Worm (Caenorhabditis elegans) whole organism, late embryonic: Measurements from ENCODE around the gene far-6.

Experiments
- K02D7.2 ChIP-seq: sonication (generic microtip); optimal IDR thresholded peaks from 2 replicates; lab custom pipeline; 2017; ENCODE audit warnings: mild to moderate bottlenecking, missing genetic modification characterization, missing compliant biosample characterization
- ahr-1 ChIP-seq: sonication (generic microtip); optimal IDR thresholded peaks from 2 replicates; lab custom pipeline; 2016; ENCODE audit warnings: missing genetic modification characterization, missing compliant biosample characterization
- ceh-14 ChIP-seq: sonication (generic microtip); optimal IDR thresholded peaks from 2 replicates; lab custom pipeline; 2016; ENCODE audit warnings: missing genotype, missing genetic modification characterization, missing compliant biosample characterization
- ceh-30 ChIP-seq: fragments of 150-350 bp; optimal IDR thresholded peaks from 2 replicates; lab custom pipeline; 2014; ENCODE audit warnings: missing biosample characterization, missing genetic modification characterization
- ceh-31 ChIP-seq: sonication (generic microtip); optimal IDR thresholded peaks from 2 replicates; lab custom pipeline; 2016; ENCODE audit warnings: missing genetic modification characterization, missing compliant biosample characterization
- ceh-45 ChIP-seq: fragments of 200-800 bp; sonication (Bioruptor generic); IDR thresholded peaks from 2 replicates; pipeline ENCODE4 v1.3.6; 2022; ENCODE audit warnings: missing genetic modification reagents, missing genetic modification characterization, missing compliant biosample characterization
- ceh-48 ChIP-seq: sonication (generic microtip); optimal IDR thresholded peaks from 2 replicates; lab custom pipeline; 2016; ENCODE audit warnings: missing genetic modification characterization, inconsistent platforms, missing compliant biosample characterization
- dmd-4 ChIP-seq: sonication (generic microtip); optimal IDR thresholded peaks from 2 replicates; lab custom pipeline; 2016; ENCODE audit warnings: borderline replicate concordance, missing genetic modification characterization, missing compliant biosample characterization
- dve-1 ChIP-seq: sonication (generic microtip); optimal IDR thresholded peaks from 2 replicates; lab custom pipeline; 2017; ENCODE audit warnings: antibody characterized with exemption, mild to moderate bottlenecking, missing genetic modification characterization, missing compliant biosample characterization
- elt-2 ChIP-seq: sonication (generic microtip); optimal IDR thresholded peaks from 2 replicates; lab custom pipeline; 2016; ENCODE audit warnings: missing genetic modification reagents, missing genetic modification characterization, missing compliant biosample characterization
- elt-4 ChIP-seq: sonication (generic microtip); optimal IDR thresholded peaks from 2 replicates; lab custom pipeline; 2016; ENCODE audit warnings: missing genetic modification characterization, missing compliant biosample characterization
- fax-1 ChIP-seq: sonication (generic microtip); optimal IDR thresholded peaks from 2 replicates; lab custom pipeline; 2016; ENCODE audit warnings: missing genotype, missing genetic modification characterization, missing compliant biosample characterization
- fkh-10 ChIP-seq: fragments of 150-350 bp; optimal IDR thresholded peaks from 2 replicates; lab custom pipeline; 2014; ENCODE audit warnings: missing biosample characterization, missing genetic modification reagents, missing genetic modification characterization
- hlh-6 ChIP-seq: sonication (generic microtip); optimal IDR thresholded peaks from 2 replicates; lab custom pipeline; 2016; ENCODE audit warnings: missing genotype, missing genetic modification characterization, missing compliant biosample characterization
- lim-6 ChIP-seq: sonication (generic microtip); optimal IDR thresholded peaks from 2 replicates; lab custom pipeline; 2016; ENCODE audit warnings: missing genetic modification characterization, missing compliant biosample characterization
- lin-11 ChIP-seq: fragments of 200-800 bp; sonication (Bioruptor generic); optimal IDR thresholded peaks from 2 replicates; lab custom pipeline; 2018; ENCODE audit warnings: mild to moderate bottlenecking, missing genetic modification characterization, missing compliant biosample characterization
- madf-2 ChIP-seq: sonication (generic microtip); optimal IDR thresholded peaks from 2 replicates; lab custom pipeline; 2017; ENCODE audit warnings: missing genetic modification characterization, missing compliant biosample characterization
- mec-3 ChIP-seq: sonication (generic microtip); optimal IDR thresholded peaks from 2 replicates; lab custom pipeline; 2016; ENCODE audit warnings: borderline replicate concordance, missing genetic modification characterization, missing compliant biosample characterization
- nfya-1 ChIP-seq: sonication (generic microtip); optimal IDR thresholded peaks from 2 replicates; lab custom pipeline; 2017; ENCODE audit warnings: missing genetic modification characterization, mild to moderate bottlenecking, missing compliant biosample characterization, antibody characterized with exemption, moderate library complexity
- nhr-11 ChIP-seq: fragments of 150-350 bp; optimal IDR thresholded peaks from 2 replicates; lab custom pipeline; 2014; ENCODE audit warnings: missing biosample characterization, missing genetic modification characterization
- npax-4 ChIP-seq: sonication (generic microtip); optimal IDR thresholded peaks from 2 replicates; lab custom pipeline; 2016; ENCODE audit warnings: missing genetic modification characterization, missing compliant biosample characterization
- odd-2 ChIP-seq: sonication (generic microtip); optimal IDR thresholded peaks from 2 replicates; lab custom pipeline; 2017; ENCODE audit warnings: antibody characterized with exemption, mild to moderate bottlenecking, missing genetic modification characterization, missing compliant biosample characterization
- pat-9 ChIP-seq: fragments of 200-800 bp; sonication (Bioruptor generic); optimal IDR thresholded peaks from 2 replicates; lab custom pipeline; 2018; ENCODE audit warnings: mild to moderate bottlenecking, missing genetic modification characterization, moderate library complexity, missing compliant biosample characterization
- pax-1 ChIP-seq: fragments of 150-350 bp; optimal IDR thresholded peaks from 2 replicates; lab custom pipeline; 2014; ENCODE audit warnings: missing biosample characterization, missing genetic modification characterization
- pha-4 ChIP-seq: fragments of 150-350 bp; optimal IDR thresholded peaks from 2 replicates; lab custom pipeline; 2018; ENCODE audit warnings: missing biosample characterization, missing genetic modification reagents, missing genetic modification characterization
- pros-1 ChIP-seq: fragments of 150-350 bp; optimal IDR thresholded peaks from 2 replicates; lab custom pipeline; 2014; ENCODE audit warnings: missing biosample characterization, missing genetic modification reagents, missing genetic modification characterization
- rnt-1 ChIP-seq: sonication (generic microtip); optimal IDR thresholded peaks from 2 replicates; lab custom pipeline; 2016; ENCODE audit warnings: missing genetic modification characterization, missing compliant biosample characterization
- sdc-2 ChIP-seq: sonication (generic microtip); optimal IDR thresholded peaks from 2 replicates; lab custom pipeline; 2016; ENCODE audit warnings: missing genotype, missing genetic modification characterization, missing compliant biosample characterization
- sox-2 ChIP-seq: fragments of 200-800 bp; sonication (Bioruptor generic); IDR thresholded peaks from 2 replicates; pipeline ENCODE4 v1.3.6; 2022; ENCODE audit warnings: missing genetic modification reagents, missing genetic modification characterization, missing compliant biosample characterization
- sox-4 ChIP-seq: sonication (generic microtip); optimal IDR thresholded peaks from 2 replicates; lab custom pipeline; 2017; ENCODE audit warnings: mild to moderate bottlenecking, missing genetic modification characterization, inconsistent platforms, missing compliant biosample characterization
- tbx-2 ChIP-seq: sonication (generic microtip); optimal IDR thresholded peaks from 2 replicates; lab custom pipeline; 2016; ENCODE audit warnings: missing genetic modification characterization, missing compliant biosample characterization
- unc-42 ChIP-seq: sonication (generic microtip); optimal IDR thresholded peaks from 2 replicates; lab custom pipeline; 2016; ENCODE audit warnings: missing genotype, missing genetic modification characterization, missing compliant biosample characterization
- unc-55 ChIP-seq: sonication (generic microtip); optimal IDR thresholded peaks from 2 replicates; lab custom pipeline; 2017; ENCODE audit warnings: missing biosample characterization, missing genetic modification reagents, missing genetic modification characterization
- unc-86 ChIP-seq: sonication (generic microtip); optimal IDR thresholded peaks from 2 replicates; lab custom pipeline; 2016; ENCODE audit warnings: missing genetic modification characterization, missing compliant biosample characterization

far-6 gene

DNA sequence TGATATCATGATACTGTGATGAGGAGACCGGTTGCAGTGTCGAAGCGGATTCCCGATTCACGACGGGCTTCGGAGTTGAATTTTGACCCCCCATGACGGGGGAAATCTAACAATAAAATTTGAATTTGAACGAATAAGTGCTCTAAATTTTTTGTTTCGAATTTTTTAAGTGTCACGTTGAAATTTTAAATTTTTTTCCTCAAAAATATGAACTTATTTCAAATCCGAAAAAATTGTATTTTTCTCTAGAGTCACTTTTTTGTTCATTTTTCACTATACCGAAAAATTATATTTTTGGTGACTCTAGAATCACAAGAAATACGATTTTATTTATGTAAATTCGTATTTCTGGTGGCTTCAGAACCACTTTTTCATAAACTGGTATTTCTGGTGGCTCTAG, 30.3 kb downstream of the far-6 start, which contains the start of gene W02A2.8:
W02A2.8 (minus strand) TSS at position 101 of the 400 bp plus-strand sequence.
- TF ChIP-seq pat-9 (tag; lab: Kevin White, UChicago) (no peak), npax-4 (tag; lab: Kevin White, UChicago) (no peak), K02D7.2 (tag; lab: Kevin White, UChicago) (no peak), pha-4 (tag; lab: Kevin White, UChicago) (no peak), pros-1 (tag; lab: Kevin White, UChicago) (no peak), elt-2 (tag; lab: Kevin White, UChicago) (no peak), hlh-6 (no peak), ahr-1 (no peak), lin-11 (no peak), dmd-4 (tag; lab: Kevin White, UChicago) (no peak), unc-86 (tag; lab: Kevin White, UChicago) (no peak), lim-6 (tag; lab: Kevin White, UChicago) (no peak), elt-4 (tag; lab: Kevin White, UChicago) (no peak), madf-2 (tag; lab: Kevin White, UChicago) (no peak), odd-2 (tag; lab: Kevin White, UChicago) (no peak), fkh-10 (GFP tag; lab: Kevin White, UChicago) (no peak)

DNA sequence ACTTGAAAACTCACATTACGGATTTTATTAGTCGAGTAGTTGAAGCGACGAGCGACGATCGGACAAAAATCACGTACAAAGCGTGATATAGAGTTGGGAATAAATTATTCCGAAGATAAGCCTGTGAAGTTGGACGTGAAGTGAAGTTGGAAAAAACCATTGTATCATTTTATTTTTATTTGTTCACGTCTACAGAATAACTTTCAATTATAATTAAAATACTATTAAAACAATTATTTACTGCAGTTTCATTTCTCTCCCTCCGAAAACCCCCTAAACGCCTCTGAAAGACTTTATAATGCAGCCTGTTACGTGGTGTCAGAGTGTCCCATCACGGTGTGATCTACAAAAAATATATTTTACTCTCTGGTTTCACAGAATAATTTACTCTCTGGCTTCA, 32.0 kb downstream of the far-6 start, which contains the start of gene Y62E10A.3:
Y62E10A.3 (minus strand) TSS at position 101 of the 400 bp plus-strand sequence.
- TF ChIP-seq lim-6 (tag; lab: Kevin White, UChicago) (no peak), dve-1 (tag; lab: Kevin White, UChicago) (no peak), fax-1 (tag; lab: Kevin White, UChicago) (no peak), pha-4 (tag; lab: Kevin White, UChicago) (no peak), ceh-45 (GFP tag; lab: Robert Waterston, UW) (no peak), rnt-1 (no peak), ceh-14 (tag; lab: Kevin White, UChicago) (no peak), sox-2 (no peak), pax-1 (tag; lab: Kevin White, UChicago) (no peak), ahr-1 (no peak), fkh-10 (GFP tag; lab: Kevin White, UChicago) (no peak), sdc-2 (tag; lab: Kevin White, UChicago) (no peak), nfya-1 (tag; lab: Kevin White, UChicago) (no peak), hlh-6 (no peak), mec-3 (no peak), unc-55 (no peak), lin-11 (no peak), tbx-2 (tag; lab: Kevin White, UChicago) (no peak)
- TF ChIP-seq, all 69 proteins: peak for 0

DNA sequence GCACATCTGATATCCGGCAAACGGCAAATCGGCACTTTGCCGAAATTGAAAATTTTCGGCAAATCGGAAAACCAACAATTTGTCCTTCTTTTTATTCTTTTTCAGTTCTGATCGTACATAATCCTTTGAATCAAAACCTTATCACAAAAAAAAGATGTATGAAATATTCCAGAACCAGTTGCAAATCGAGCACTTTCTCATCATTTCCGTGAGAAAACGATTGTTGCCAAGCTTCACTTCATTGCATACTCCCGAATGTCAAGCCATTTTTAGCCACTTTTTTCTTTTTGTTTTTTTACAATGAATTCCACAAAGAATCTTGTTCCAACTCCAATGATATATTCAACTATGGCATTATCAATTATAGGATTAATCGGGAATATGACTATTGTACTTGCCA, 36.7 kb downstream of the far-6 start, which contains the start of gene srsx-25:
srsx-25 (plus strand) TSS at position 301 of the 400 bp plus-strand sequence.
- no peak for TF ChIP-seq ceh-31 (tag; lab: Kevin White, UChicago)
- no peak for TF ChIP-seq ceh-48 (tag; lab: Kevin White, UChicago)
- no peak for TF ChIP-seq ahr-1
- TF ChIP-seq unc-42 (tag; lab: Kevin White, UChicago): no peak

DNA sequence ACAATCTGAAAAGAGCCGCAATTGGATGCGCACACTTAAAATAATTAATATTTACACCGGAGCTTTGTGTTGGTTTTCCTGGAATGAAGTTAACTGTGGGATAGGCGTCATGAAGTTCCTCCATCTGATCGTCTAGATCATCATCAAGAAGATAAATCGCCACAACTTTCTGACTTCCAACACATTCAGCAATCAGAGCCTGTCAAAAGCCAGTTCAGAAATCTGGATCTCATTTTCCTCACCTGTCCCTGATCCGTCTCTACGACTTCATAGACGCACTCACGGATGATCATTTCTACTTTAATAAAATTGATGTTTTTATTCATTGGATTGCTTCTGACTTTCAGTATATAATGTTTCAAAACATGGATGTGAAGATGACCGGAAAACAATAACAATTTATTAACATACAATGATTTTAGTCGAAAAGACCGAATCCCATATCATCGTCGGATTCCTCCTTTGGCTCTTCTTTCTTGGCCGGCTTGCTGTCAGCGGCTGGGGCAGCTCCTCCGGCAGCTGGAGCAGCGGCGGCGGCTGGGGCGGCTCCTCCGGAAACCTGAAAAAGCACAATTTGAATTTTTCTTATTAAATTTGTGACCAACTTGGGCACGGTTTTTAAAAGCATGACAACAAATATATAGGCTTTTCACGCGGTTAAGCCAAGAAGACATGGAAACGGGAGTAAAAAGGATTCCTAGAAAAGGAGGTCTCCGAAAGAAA, 41.1 kb downstream of the far-6 start, which contains the start of gene agt-1:
agt-1 (minus strand) TSS at position 293 of the 723 bp plus-strand sequence.
- TF ChIP-seq sox-4 (tag; lab: Kevin White, UChicago): no peak
- no peak for TF ChIP-seq ceh-30 (tag; lab: Kevin White, UChicago)
- TF ChIP-seq nhr-11 (tag; lab: Kevin White, UChicago): no peak
- TF ChIP-seq, all 69 proteins: peak for 0
